Worm (Caenorhabditis elegans) whole organism, L3 larva: ENCODE results near the gene fbxa-184.

Experiments used
- R02D3.7 ChIP-seq: fragments of 150-350 bp; optimal IDR thresholded peaks from 2 replicates; lab custom pipeline; 2014; ENCODE audit warnings: missing biosample characterization, missing genetic modification characterization
- ZK546.5 ChIP-seq: sonication (generic microtip); optimal IDR thresholded peaks from 2 replicates; lab custom pipeline; 2017; ENCODE audit warnings: missing biosample characterization, missing genetic modification characterization
- aly-2 ChIP-seq: fragments of 150-350 bp; optimal IDR thresholded peaks from 2 replicates; lab custom pipeline; 2014; ENCODE audit warnings: missing biosample characterization, missing genetic modification characterization
- ceh-16 ChIP-seq: sonication (generic microtip); optimal IDR thresholded peaks from 2 replicates; lab custom pipeline; 2017; ENCODE audit warnings: missing biosample characterization, missing genetic modification characterization
- ceh-28 ChIP-seq: fragments of 150-350 bp; optimal IDR thresholded peaks from 2 replicates; lab custom pipeline; 2014; ENCODE audit warnings: missing biosample characterization, missing genetic modification reagents, missing genetic modification characterization
- ceh-82 ChIP-seq: fragments of 150-350 bp; optimal IDR thresholded peaks from 2 replicates; lab custom pipeline; 2014; ENCODE audit warnings: missing biosample characterization, missing genetic modification characterization
- ceh-9 ChIP-seq: sonication (generic microtip); optimal IDR thresholded peaks from 2 replicates; lab custom pipeline; 2018; ENCODE audit warnings: missing biosample characterization, missing genetic modification characterization
- daf-12 ChIP-seq: fragments of 150-350 bp; optimal IDR thresholded peaks from 2 replicates; lab custom pipeline; 2014; ENCODE audit warnings: missing biosample characterization, missing genetic modification reagents, missing genetic modification characterization
- elt-1 ChIP-seq: fragments of 150-350 bp; optimal IDR thresholded peaks from 2 replicates; lab custom pipeline; 2014; ENCODE audit warnings: missing biosample characterization, missing genetic modification characterization
- elt-2 ChIP-seq: sonication (generic microtip); optimal IDR thresholded peaks from 2 replicates; lab custom pipeline; 2016; ENCODE audit warnings: missing genetic modification reagents, mild to moderate bottlenecking, missing genetic modification characterization, missing compliant biosample characterization
- elt-3 ChIP-seq, 3 experiments: fragments of 150-350 bp in 1 of 3; sonication (generic microtip) in 2 of 3; optimal IDR thresholded peaks; 2 replicates in 2 of 3; 4 replicates in 1 of 3; lab custom pipeline; 2014 to 2017; ENCODE audit warnings: missing biosample characterization in 3 of 3, missing genetic modification characterization in 3 of 3
- eor-1 ChIP-seq, 2 experiments: fragments of 150-350 bp; optimal IDR thresholded peaks; 2 replicates each; lab custom pipeline; 2014 to 2018; ENCODE audit warnings: missing biosample characterization in 2 of 2, missing genetic modification characterization in 2 of 2
- fkh-10 ChIP-seq: sonication (generic microtip); optimal IDR thresholded peaks from 2 replicates; lab custom pipeline; 2017; ENCODE audit warnings: missing biosample characterization, missing genetic modification reagents, missing genetic modification characterization
- fkh-2 ChIP-seq: fragments of 150-350 bp; optimal IDR thresholded peaks from 2 replicates; lab custom pipeline; 2014; ENCODE audit warnings: missing biosample characterization, missing genetic modification reagents, missing genetic modification characterization
- fos-1 ChIP-seq: fragments of 150-350 bp; optimal IDR thresholded peaks from 2 replicates; lab custom pipeline; 2014; ENCODE audit warnings: missing biosample characterization, missing genetic modification characterization
- hmg-11 ChIP-seq: sonication (generic microtip); optimal IDR thresholded peaks from 2 replicates; lab custom pipeline; 2016; ENCODE audit warnings: missing genetic modification characterization, missing compliant biosample characterization
- jun-1 ChIP-seq: fragments of 150-350 bp; optimal IDR thresholded peaks from 2 replicates; lab custom pipeline; 2014; ENCODE audit warnings: missing biosample characterization, missing genetic modification reagents, missing genetic modification characterization
- lin-15B ChIP-seq: fragments of 150-350 bp; optimal IDR thresholded peaks from 2 replicates; lab custom pipeline; 2014; ENCODE audit warnings: missing biosample characterization, missing genetic modification characterization
- lin-39 ChIP-seq: fragments of 150-350 bp; optimal IDR thresholded peaks from 2 replicates; lab custom pipeline; 2018; ENCODE audit warnings: missing biosample characterization, missing genetic modification reagents, missing genetic modification characterization
- lsy-12 ChIP-seq: sonication (generic microtip); optimal IDR thresholded peaks from 2 replicates; lab custom pipeline; 2016; ENCODE audit warnings: mild to moderate bottlenecking, missing genetic modification characterization, missing compliant biosample characterization
- mdl-1 ChIP-seq: fragments of 150-350 bp; optimal IDR thresholded peaks from 2 replicates; lab custom pipeline; 2014; ENCODE audit warnings: missing biosample characterization, missing genetic modification characterization
- nfya-1 ChIP-seq: sonication (generic microtip); optimal IDR thresholded peaks from 2 replicates; lab custom pipeline; 2017; ENCODE audit warnings: missing genetic modification characterization, mild to moderate bottlenecking, missing compliant biosample characterization, antibody characterized with exemption, moderate library complexity; ENCODE audit not compliant: insufficient read depth
- nhr-11 ChIP-seq: fragments of 150-350 bp; optimal IDR thresholded peaks from 2 replicates; lab custom pipeline; 2014; ENCODE audit warnings: missing biosample characterization, missing genetic modification characterization
- nhr-12 ChIP-seq: fragments of 150-350 bp; optimal IDR thresholded peaks from 2 replicates; lab custom pipeline; 2014; ENCODE audit warnings: missing biosample characterization, missing genetic modification characterization
- nhr-23 ChIP-seq: fragments of 150-350 bp; optimal IDR thresholded peaks from 2 replicates; lab custom pipeline; 2014; ENCODE audit warnings: missing biosample characterization, missing genetic modification reagents, missing genetic modification characterization
- nhr-237 ChIP-seq: fragments of 150-350 bp; optimal IDR thresholded peaks from 2 replicates; lab custom pipeline; 2014; ENCODE audit warnings: missing biosample characterization, missing genetic modification characterization
- nhr-25 ChIP-seq: sonication (generic microtip); optimal IDR thresholded peaks from 2 replicates; lab custom pipeline; 2017; ENCODE audit warnings: missing biosample characterization, missing genetic modification characterization
- nhr-28 ChIP-seq: fragments of 150-350 bp; optimal IDR thresholded peaks from 2 replicates; lab custom pipeline; 2014; ENCODE audit warnings: missing biosample characterization, missing genetic modification characterization
- nhr-43 ChIP-seq: sonication (generic microtip); optimal IDR thresholded peaks from 2 replicates; lab custom pipeline; 2016; ENCODE audit warnings: mild to moderate bottlenecking, missing genetic modification characterization, missing compliant biosample characterization; ENCODE audit not compliant: poor library complexity, severe bottlenecking
- nhr-67 ChIP-seq: fragments of 150-350 bp; optimal IDR thresholded peaks from 2 replicates; lab custom pipeline; 2014; ENCODE audit warnings: missing biosample characterization, missing genetic modification characterization
- nhr-76 ChIP-seq: fragments of 150-350 bp; sonication (generic microtip); optimal IDR thresholded peaks from 5 replicates; lab custom pipeline; 2014; ENCODE audit warnings: missing biosample characterization, missing genetic modification characterization
- nhr-77 ChIP-seq: fragments of 150-350 bp; optimal IDR thresholded peaks from 2 replicates; lab custom pipeline; 2014; ENCODE audit warnings: missing biosample characterization, missing genetic modification characterization
- pha-4 ChIP-seq: fragments of 150-350 bp; optimal IDR thresholded peaks from 2 replicates; lab custom pipeline; 2014; ENCODE audit warnings: missing biosample characterization, missing genetic modification reagents, missing genetic modification characterization
- pqm-1 ChIP-seq: fragments of 150-350 bp; optimal IDR thresholded peaks from 2 replicates; lab custom pipeline; 2017; ENCODE audit warnings: missing biosample characterization, missing genetic modification characterization, inconsistent platforms
- sea-2 ChIP-seq: fragments of 150-350 bp; sonication (generic microtip); optimal IDR thresholded peaks from 4 replicates; lab custom pipeline; 2014; ENCODE audit warnings: missing biosample characterization, missing genetic modification reagents, missing genetic modification characterization
- skn-1 ChIP-seq: fragments of 150-350 bp; optimal IDR thresholded peaks from 2 replicates; lab custom pipeline; 2014; ENCODE audit warnings: missing biosample characterization, missing genetic modification characterization
- snpc-4 ChIP-seq: fragments of 150-350 bp; optimal IDR thresholded peaks from 2 replicates; lab custom pipeline; 2014; ENCODE audit warnings: missing biosample characterization, missing genetic modification characterization
- unc-39 ChIP-seq: sonication (generic microtip); optimal IDR thresholded peaks from 4 replicates; lab custom pipeline; 2017; ENCODE audit warnings: missing biosample characterization, missing genetic modification characterization
- unc-62 ChIP-seq: fragments of 150-350 bp; sonication (generic microtip); optimal IDR thresholded peaks from 4 replicates; lab custom pipeline; 2014; ENCODE audit warnings: missing biosample characterization, missing genetic modification reagents, missing genetic modification characterization
- zag-1 ChIP-seq: fragments of 150-350 bp; optimal IDR thresholded peaks from 2 replicates; lab custom pipeline; 2014; ENCODE audit warnings: missing biosample characterization, missing genetic modification characterization
- ztf-11 ChIP-seq: fragments of 150-350 bp; optimal IDR thresholded peaks from 2 replicates; lab custom pipeline; 2014; ENCODE audit warnings: missing biosample characterization, missing genetic modification characterization

The fbxa-184 gene

DNA sequence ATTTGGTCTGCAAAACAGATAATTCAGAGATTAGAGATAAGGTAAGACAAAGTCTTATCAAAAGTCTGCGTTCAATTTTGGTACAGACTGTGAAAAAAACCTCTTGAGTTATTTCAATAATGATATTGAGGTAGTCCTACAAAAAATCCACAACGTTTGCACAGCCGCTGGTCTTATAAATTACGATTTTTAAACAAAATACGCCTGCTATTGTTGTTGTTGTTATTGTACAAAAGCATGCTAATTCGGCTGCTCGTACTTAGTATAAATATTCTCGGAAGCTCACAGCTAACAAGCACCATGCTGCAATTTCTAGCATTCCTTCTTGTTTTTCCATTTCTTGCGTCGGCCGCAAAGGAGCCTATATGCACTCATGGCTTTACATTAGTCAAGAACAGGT lies 34.1 kb downstream of the fbxa-184 start, which contains the start of gene clec-19:
clec-19 (plus strand) TSS at position 301 of the 400 bp plus-strand sequence.
- TF ChIP-seq skn-1 (tag; lab: Kevin White, UChicago) (no peak), nhr-76 (tag; lab: Kevin White, UChicago) (no peak), nhr-11 (tag; lab: Kevin White, UChicago) (no peak), pqm-1 (tag; lab: Kevin White, UChicago) (no peak), lin-39 (tag; lab: Kevin White, UChicago) (no peak), nhr-12 (tag; lab: Kevin White, UChicago) (no peak)

DNA sequence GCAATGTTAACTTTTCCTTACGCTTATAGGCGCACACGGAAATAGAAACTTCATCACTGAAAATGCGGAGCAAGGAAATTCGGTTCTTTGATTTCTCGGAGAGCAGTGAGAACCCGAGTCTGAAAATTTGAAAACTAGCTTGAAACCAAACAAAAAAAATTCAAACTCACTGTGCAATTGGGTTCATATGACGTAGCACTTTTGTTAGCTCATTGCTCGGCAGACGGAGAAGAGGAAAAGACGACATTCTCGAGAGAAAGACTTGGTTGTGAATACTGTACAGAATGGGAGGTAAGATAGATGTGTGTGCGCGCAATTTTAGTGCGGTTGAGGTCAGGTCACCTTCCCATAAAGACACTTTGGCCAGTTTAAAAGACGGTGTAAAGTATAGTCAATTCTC lies 40.4 kb downstream of the fbxa-184 start, which contains the start of the genes F36H5.13 and F36H5.8:
F36H5.13 (minus strand) TSS at position 101 of the 400 bp plus-strand sequence.
F36H5.8 (minus strand) TSS at position 274 of the 400 bp plus-strand sequence.
- TF ChIP-seq pha-4 (tag; lab: Kevin White, UChicago) (no peak), nfya-1 (tag; lab: Kevin White, UChicago) (no peak), pqm-1 (tag; lab: Kevin White, UChicago) (no peak), skn-1 (tag; lab: Kevin White, UChicago) (no peak), aly-2 (tag; lab: Kevin White, UChicago) (no peak), ZK546.5 (tag; lab: Kevin White, UChicago) (no peak), nhr-23 (tag; lab: Kevin White, UChicago) (no peak), lin-15B (no peak), fkh-2 (tag; lab: Kevin White, UChicago) (no peak), nhr-237 (tag; lab: Kevin White, UChicago) (no peak), ceh-28 (tag; lab: Kevin White, UChicago) (no peak), nhr-12 (tag; lab: Kevin White, UChicago) (no peak), daf-12 (no peak), fkh-10 (no peak), ztf-11 (tag; lab: Kevin White, UChicago) (no peak), sea-2 (GFP tag; lab: Kevin White, UChicago) (no peak), hmg-11 (tag; lab: Kevin White, UChicago) (no peak), ceh-16 (no peak), unc-39 (no peak), lsy-12 (no peak)

DNA sequence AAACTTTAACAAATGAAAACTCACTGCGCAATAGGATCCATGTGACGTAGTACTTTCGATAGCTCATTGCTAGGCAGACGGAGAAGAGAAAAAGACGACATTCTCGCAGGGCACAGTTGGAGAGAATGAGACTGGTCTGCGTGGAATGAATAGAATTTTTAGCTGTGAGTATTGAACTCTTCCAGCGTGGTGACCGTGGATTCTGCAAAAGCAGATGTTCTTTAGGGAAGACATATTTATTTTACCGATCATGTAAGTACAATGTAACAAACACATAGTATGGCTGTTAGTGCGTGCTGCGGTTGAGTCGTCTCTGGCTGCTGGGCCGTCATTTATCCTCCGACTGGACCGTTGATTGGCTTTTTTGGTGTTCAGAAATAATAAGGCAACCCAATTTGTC lies 42.9 kb downstream of the fbxa-184 start, which contains the start of gene F36H5.9:
F36H5.9 (minus strand) TSS at position 101 of the 400 bp plus-strand sequence.
- TF ChIP-seq nhr-28 (tag; lab: Kevin White, UChicago) = no peak
- no peak for TF ChIP-seq nhr-67 (tag; lab: Kevin White, UChicago)
- TF ChIP-seq nhr-12 (tag; lab: Kevin White, UChicago) = no peak
- TF ChIP-seq ztf-11 (tag; lab: Kevin White, UChicago) = no peak
- TF ChIP-seq lin-39 (tag; lab: Kevin White, UChicago) = no peak
- TF ChIP-seq elt-2 (tag; lab: Kevin White, UChicago) = no peak
- TF ChIP-seq fos-1 = no peak
- no peak for TF ChIP-seq eor-1 (tag; optimal IDR thresholded peaks at IDR 0.05; lab: Kevin White, UChicago)
- TF ChIP-seq nhr-25 (tag; lab: Kevin White, UChicago) = no peak
- TF ChIP-seq nhr-11 (tag; lab: Kevin White, UChicago) = no peak
- TF ChIP-seq elt-1 (tag; lab: Kevin White, UChicago) = no peak
- no peak for TF ChIP-seq elt-3 (tag; optimal IDR thresholded peaks at IDR 0.05; lab: Kevin White, UChicago)
- no peak for TF ChIP-seq R02D3.7
- no peak for TF ChIP-seq mdl-1 (tag; lab: Kevin White, UChicago)
- TF ChIP-seq ceh-28 (tag; lab: Kevin White, UChicago) = no peak
- no peak for TF ChIP-seq fkh-2 (tag; lab: Kevin White, UChicago)

DNA sequence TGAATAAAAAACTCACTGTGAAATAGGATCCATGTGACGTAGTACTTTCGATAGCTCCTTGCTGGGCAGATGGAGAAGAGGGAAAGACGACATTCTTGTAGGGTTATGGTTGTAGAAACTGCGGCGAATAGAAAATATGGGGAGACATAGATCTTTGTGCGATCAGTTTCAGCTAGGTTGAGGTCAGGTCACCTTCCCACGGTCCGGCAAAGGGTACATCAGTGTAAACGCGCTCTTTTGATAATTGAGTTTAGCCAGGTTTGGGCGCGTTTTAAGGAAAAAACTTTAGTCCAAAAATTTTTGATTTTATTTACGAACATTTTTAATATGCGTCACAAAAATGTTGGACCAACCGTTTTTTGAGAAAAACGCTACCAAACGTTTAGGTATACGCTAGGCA lies 46.0 kb downstream of the fbxa-184 start, which contains the start of gene F36H5.17:
F36H5.17 (minus strand) TSS at position 101 of the 400 bp plus-strand sequence.
- TF ChIP-seq jun-1 (tag; lab: Kevin White, UChicago) (no peak), nhr-77 (tag; lab: Kevin White, UChicago) (no peak)

DNA sequence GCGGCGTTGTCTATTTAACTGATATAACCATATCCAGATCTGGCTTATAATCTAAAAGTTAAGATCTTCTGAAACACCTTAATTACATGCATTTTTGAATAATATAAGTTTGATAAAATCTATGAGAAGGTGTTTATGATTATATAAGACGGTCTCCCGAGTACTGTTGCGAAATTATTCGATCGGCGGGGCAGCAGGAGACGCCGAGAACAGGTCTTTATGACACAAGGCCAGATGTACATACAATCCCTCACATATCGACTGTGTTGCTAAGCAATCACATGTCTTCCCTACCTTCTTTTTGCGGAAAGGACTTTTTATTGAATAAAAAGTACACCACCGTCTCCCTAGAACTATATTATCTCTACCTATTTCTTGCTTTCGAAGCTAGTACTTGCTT lies 46.5 kb downstream of the fbxa-184 start, which contains the start of gene fbxb-53:
fbxb-53 (plus strand) TSS at position 301 of the 400 bp plus-strand sequence.
- TF ChIP-seq nhr-77 (tag; lab: Kevin White, UChicago) (no peak), zag-1 (tag; lab: Kevin White, UChicago) (no peak), ceh-82 (no peak), ceh-9 (no peak), nhr-25 (tag; lab: Kevin White, UChicago) (no peak), elt-2 (tag; lab: Kevin White, UChicago) (no peak), nhr-43 (no peak), skn-1 (tag; lab: Kevin White, UChicago) (no peak), nhr-67 (tag; lab: Kevin White, UChicago) (no peak), elt-3 (tag; optimal IDR thresholded peaks at IDR 0.05; lab: Kevin White, UChicago) (no peak), fkh-10 (no peak), unc-62 (no peak), snpc-4 (tag; lab: Kevin White, UChicago) (no peak), lin-15B (no peak), nfya-1 (tag; lab: Kevin White, UChicago) (no peak), jun-1 (tag; lab: Kevin White, UChicago) (no peak), eor-1 (tag; optimal IDR thresholded peaks at IDR 0.05; lab: Kevin White, UChicago) (no peak), lsy-12 (no peak), pha-4 (tag; lab: Kevin White, UChicago) (no peak)
